Fruit fly (Drosophila melanogaster): ENCODE measurements around the gene Rsph9.

Rsph9 gene

DNA sequence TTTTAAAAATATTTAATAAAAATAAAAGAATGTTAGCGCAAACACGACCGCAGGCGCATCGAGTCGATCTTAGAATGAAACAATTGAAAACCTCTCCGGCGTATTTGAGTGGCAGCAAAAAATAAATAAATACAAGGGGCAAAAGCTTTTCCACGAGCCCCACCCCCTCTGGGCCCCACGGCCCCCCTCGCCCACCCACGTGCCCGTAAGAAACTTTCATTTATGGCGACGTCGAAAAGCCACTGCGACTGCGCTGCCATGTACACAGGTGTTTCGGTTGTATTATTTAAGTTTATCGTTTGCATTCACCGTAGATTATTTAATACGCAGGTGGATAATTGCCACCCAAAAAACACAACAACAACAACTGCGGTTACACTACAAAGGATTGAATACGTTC lies 36.0 kb upstream of the Rsph9 start (continued):
- TF ChIP-seq CG8359 (GFP tag; optimal IDR thresholded peaks at IDR 0.05; ENCODE audit: borderline replicate concordance) (no peak), Deaf1 (tag; optimal IDR thresholded peaks at IDR 0.05) (no peak), Sox100B (GFP tag; optimal IDR thresholded peaks at IDR 0.05) (no peak), CG8924 (tag; optimal IDR thresholded peaks at IDR 0.05) (no peak), Hand (GFP tag; optimal IDR thresholded peaks at IDR 0.05) (no peak), Vsx1 (GFP tag; optimal IDR thresholded peaks at IDR 0.05) (no peak), row (GFP tag; IDR thresholded peaks at IDR 0.05) (no peak), CG6654 (GFP tag; optimal IDR thresholded peaks at IDR 0.05) (no peak), toy (GFP tag; IDR thresholded peaks at IDR 0.05) (no peak), sr (GFP tag; IDR thresholded peaks at IDR 0.05) (no peak; the same call in 2 of the 3 replicates), ems (GFP tag; optimal IDR thresholded peaks at IDR 0.05) (no peak), da (GFP tag; optimal IDR thresholded peaks at IDR 0.05) (no peak), sd (tag; optimal IDR thresholded peaks at IDR 0.05) (peak; percentile 32), CG16779 (GFP tag; IDR thresholded peaks at IDR 0.05) (no peak), CG12769 (tag; optimal IDR thresholded peaks at IDR 0.05) (peak; percentile 23), E2f1 (GFP tag; IDR thresholded peaks at IDR 0.05) (no peak), B-H1 (GFP tag; IDR thresholded peaks at IDR 0.05) (no peak), Dref (GFP tag; IDR thresholded peaks at IDR 0.05) (no peak), CG31365 (tag; optimal IDR thresholded peaks at IDR 0.05) (no peak), H15 (GFP tag; IDR thresholded peaks at IDR 0.05) (no peak), chn (GFP tag; optimal IDR thresholded peaks at IDR 0.05) (no peak), Dad (GFP tag; optimal IDR thresholded peaks at IDR 0.05) (no peak), Lhr (GFP tag; optimal IDR thresholded peaks at IDR 0.05) (no peak), shn (GFP tag; optimal IDR thresholded peaks at IDR 0.05) (no peak), CG12071 (GFP tag; optimal IDR thresholded peaks at IDR 0.05) (peak; percentile 12), Fer2 (tag; optimal IDR thresholded peaks at IDR 0.05) (no peak), CG11723 (GFP tag; optimal IDR thresholded peaks at IDR 0.05) (no peak), ci (GFP tag; IDR thresholded peaks at IDR 0.05) (peak; percentile 67; the same call in 2 of the 3 replicates), CG12391 (tag; optimal IDR thresholded peaks at IDR 0.05) (no peak), twi (tag; optimal IDR thresholded peaks at IDR 0.05) (no peak), h (optimal IDR thresholded peaks at IDR 0.05) (no peak), CG31441 (GFP tag; IDR thresholded peaks at IDR 0.05) (no peak), Hey (tag; optimal IDR thresholded peaks at IDR 0.05) (no peak), caup (GFP tag; optimal IDR thresholded peaks at IDR 0.05; ENCODE audit: severe bottlenecking) (peak; percentile 17), CHES-1-like (GFP tag; optimal IDR thresholded peaks at IDR 0.05) (no peak), trem (tag; optimal IDR thresholded peaks at IDR 0.05) (no peak), CG13775 (GFP tag; optimal IDR thresholded peaks at IDR 0.05) (no peak), Atf-2 (GFP tag; optimal IDR thresholded peaks at IDR 0.05) (no peak), p53 (GFP tag; optimal IDR thresholded peaks at IDR 0.05) (no peak), Nf-YB (GFP tag; optimal IDR thresholded peaks at IDR 0.05) (no peak), crp (GFP tag; optimal IDR thresholded peaks at IDR 0.05) (no peak), CG12659 (GFP tag; optimal IDR thresholded peaks at IDR 0.05) (no peak), CG4360 (GFP tag; IDR thresholded peaks at IDR 0.05) (no peak), NFAT (GFP tag; IDR thresholded peaks at IDR 0.05) (0 out of 2 replicates have a peak, but pooled peaks have one; percentile 23), lmd (GFP tag; IDR thresholded peaks at IDR 0.05) (no peak), Med (GFP tag) (peak; percentile 38), vnd (GFP tag; IDR thresholded peaks at IDR 0.05; ENCODE audit: partially characterized antibody) (no peak), CG16815 (GFP tag; optimal IDR thresholded peaks at IDR 0.05) (no peak), Hmx (GFP tag; optimal IDR thresholded peaks at IDR 0.05) (no peak), CG11398 (GFP tag; optimal IDR thresholded peaks at IDR 0.05) (no peak), Dip2 (GFP tag; IDR thresholded peaks at IDR 0.05) (no peak), dmrt11E (tag; optimal IDR thresholded peaks at IDR 0.05) (no peak)
